Worm (Caenorhabditis elegans) whole organism, young adult: ENCODE measurements around the gene gmap-3.

Experiments
- F49E8.2 ChIP-seq: sonication (generic microtip); optimal IDR thresholded peaks from 3 replicates; lab custom pipeline; 2017; ENCODE audit warnings: missing genetic modification characterization, mild to moderate bottlenecking, missing compliant biosample characterization, antibody characterized with exemption, moderate library complexity; ENCODE audit not compliant: insufficient read depth
- Y79H2A.3 ChIP-seq: fragments of 200-800 bp; sonication (Bioruptor generic); conservative IDR thresholded peaks from 2 replicates; pipeline ENCODE4 v1.3.6; 2022; ENCODE audit warnings: missing genetic modification reagents, missing genetic modification characterization, missing compliant biosample characterization
- Y95B8A.8 ChIP-seq: fragments of 200-800 bp; sonication (Bioruptor generic); IDR thresholded peaks from 2 replicates; pipeline ENCODE4 v1.3.6; 2022; ENCODE audit warnings: missing genetic modification reagents, missing genetic modification characterization, missing compliant biosample characterization
- ama-1 ChIP-seq, 3 experiments: fragments of 150-350 bp in 1 of 3; sonication (generic microtip) in 2 of 3; optimal IDR thresholded peaks; 2 replicates each; lab custom pipeline; 2014 to 2018; ENCODE audit warnings: missing biosample characterization in 2 of 3, missing genetic modification characterization in 2 of 3, missing genetic modification reagents in 2 of 3
- attf-3 ChIP-seq: fragments of 200-800 bp; sonication (Bioruptor generic); conservative IDR thresholded peaks from 2 replicates; pipeline ENCODE4 v1.3.6; 2022; ENCODE audit warnings: missing genetic modification reagents, missing genetic modification characterization, missing compliant biosample characterization
- egl-18 ChIP-seq: fragments of 200-800 bp; sonication (Bioruptor generic); IDR thresholded peaks from 2 replicates; pipeline ENCODE4 v1.3.6; 2022; ENCODE audit warnings: missing genetic modification reagents, missing genetic modification characterization, missing compliant biosample characterization
- hmg-20 ChIP-seq: fragments of 200-800 bp; sonication (Bioruptor generic); IDR thresholded peaks from 2 replicates; pipeline ENCODE4 v1.3.6; 2022; ENCODE audit warnings: missing genetic modification reagents, missing genetic modification characterization, missing compliant biosample characterization
- mel-28 ChIP-seq: sonication (generic microtip); optimal IDR thresholded peaks from 2 replicates; lab custom pipeline; 2016; ENCODE audit warnings: borderline replicate concordance, mild to moderate bottlenecking, missing genetic modification characterization, missing compliant biosample characterization
- pha-4 ChIP-seq: fragments of 150-350 bp; sonication (generic microtip); optimal IDR thresholded peaks from 2 replicates; lab custom pipeline; 2014; ENCODE audit warnings: missing biosample characterization, missing genetic modification reagents, missing genetic modification characterization
- snpc-1.3 ChIP-seq: sonication (generic microtip); optimal IDR thresholded peaks from 2 replicates; lab custom pipeline; 2017; ENCODE audit warnings: missing genetic modification characterization, mild to moderate bottlenecking, missing compliant biosample characterization, antibody characterized with exemption, moderate library complexity, missing genotype, missing genetic modification reagents; ENCODE audit not compliant: insufficient read depth
- snpc-4 ChIP-seq, 5 experiments: fragments of 150-350 bp in 1 of 5; sonication (generic microtip) in 4 of 5; optimal IDR thresholded peaks; 2 replicates each; lab custom pipeline; 2014 to 2018; ENCODE audit warnings: missing genetic modification characterization in 5 of 5, missing biosample characterization in 3 of 5, antibody characterized with exemption in 2 of 5, mild to moderate bottlenecking in 2 of 5, missing compliant biosample characterization in 2 of 5, missing genotype in 2 of 5, moderate library complexity in 2 of 5, missing genetic modification reagents in 1 of 5
- tbp1 ChIP-seq: fragments of 200-800 bp; sonication (Bioruptor generic); optimal IDR thresholded peaks from 2 replicates; lab custom pipeline; 2018; ENCODE audit warnings: mild to moderate bottlenecking, missing genetic modification characterization, missing compliant biosample characterization

ce11 chrX:12903810-12904209, 36.9 kb downstream of the gmap-3 start:
- TF ChIP-seq mel-28 (tag; lab: Kevin White, UChicago) = no peak
- no peak for TF ChIP-seq ama-1 (optimal IDR thresholded peaks at IDR 0.05; lab: Kevin White, UChicago)
- TF ChIP-seq ama-1 (GFP tag; optimal IDR thresholded peaks at IDR 0.05; lab: Kevin White, UChicago) = no peak
- TF ChIP-seq Y95B8A.8 (GFP tag; lab: Robert Waterston, UW) = no peak
- no peak for TF ChIP-seq snpc-4 (GFP tag; optimal IDR thresholded peaks at IDR 0.05; lab: Kevin White, UChicago)
- no peak for TF ChIP-seq snpc-4 (tag; optimal IDR thresholded peaks at IDR 0.05; lab: Kevin White, UChicago)
- TF ChIP-seq tbp1 (GFP tag; lab: Kevin White, UChicago) = no peak
- no peak for TF ChIP-seq hmg-20 (GFP tag; lab: Robert Waterston, UW)
- TF ChIP-seq F49E8.2 (tag; lab: Kevin White, UChicago) = no peak
- no peak for TF ChIP-seq Y79H2A.3
- TF ChIP-seq pha-4 = no peak
- no peak for TF ChIP-seq snpc-1.3 (tag; lab: Kevin White, UChicago)
- TF ChIP-seq attf-3 = no peak
- TF ChIP-seq egl-18 (GFP tag; lab: Robert Waterston, UW) = no peak
